Worm (Caenorhabditis elegans) whole organism, late embryonic: ENCODE measurements around the gene zipt-2.2.
"Not testable (repeated sequence)": the region's sequence is repeated elsewhere in the genome, so short reads cannot be mapped to it uniquely, and the experiment has no call there.

Experiments
- C38D4.7 ChIP-seq: fragments of 200-800 bp; sonication (Bioruptor generic); optimal IDR thresholded peaks from 2 replicates; lab custom pipeline; 2018; ENCODE audit warnings: mild to moderate bottlenecking, missing genetic modification characterization, moderate library complexity, missing compliant biosample characterization
- T23F11.4 ChIP-seq: fragments of 200-800 bp; sonication (Bioruptor generic); optimal IDR thresholded peaks from 2 replicates; lab custom pipeline; 2018; ENCODE audit warnings: mild to moderate bottlenecking, missing genetic modification characterization, missing compliant biosample characterization
- ama-1 ChIP-seq: fragments of 150-350 bp; optimal IDR thresholded peaks from 2 replicates; lab custom pipeline; 2014
- ceh-18 ChIP-seq: sonication (generic microtip); optimal IDR thresholded peaks from 2 replicates; lab custom pipeline; 2016; ENCODE audit warnings: missing genetic modification characterization, missing compliant biosample characterization
- ceh-22 ChIP-seq: sonication (generic microtip); optimal IDR thresholded peaks from 2 replicates; lab custom pipeline; 2017; ENCODE audit warnings: missing biosample characterization, missing genetic modification characterization
- ceh-31 ChIP-seq: sonication (generic microtip); optimal IDR thresholded peaks from 2 replicates; lab custom pipeline; 2016; ENCODE audit warnings: missing genetic modification characterization, missing compliant biosample characterization
- ceh-34 ChIP-seq: sonication (generic microtip); optimal IDR thresholded peaks from 2 replicates; lab custom pipeline; 2016; ENCODE audit warnings: mild to moderate bottlenecking, missing genetic modification characterization, missing compliant biosample characterization
- ceh-45 ChIP-seq: fragments of 200-800 bp; sonication (Bioruptor generic); IDR thresholded peaks from 2 replicates; pipeline ENCODE4 v1.3.6; 2022; ENCODE audit warnings: missing genetic modification reagents, missing genetic modification characterization, missing compliant biosample characterization
- dmd-4 ChIP-seq: sonication (generic microtip); optimal IDR thresholded peaks from 2 replicates; lab custom pipeline; 2016; ENCODE audit warnings: borderline replicate concordance, missing genetic modification characterization, missing compliant biosample characterization
- elt-2 ChIP-seq: sonication (generic microtip); optimal IDR thresholded peaks from 2 replicates; lab custom pipeline; 2016; ENCODE audit warnings: missing genetic modification reagents, missing genetic modification characterization, missing compliant biosample characterization
- elt-4 ChIP-seq: sonication (generic microtip); optimal IDR thresholded peaks from 2 replicates; lab custom pipeline; 2016; ENCODE audit warnings: missing genetic modification characterization, missing compliant biosample characterization
- fkh-6 ChIP-seq: sonication (generic microtip); optimal IDR thresholded peaks from 2 replicates; lab custom pipeline; 2016; ENCODE audit warnings: missing genetic modification characterization, missing compliant biosample characterization
- hlh-13 ChIP-seq: fragments of 200-800 bp; sonication (Bioruptor generic); optimal IDR thresholded peaks from 2 replicates; lab custom pipeline; 2018; ENCODE audit warnings: mild to moderate bottlenecking, missing genetic modification characterization, missing compliant biosample characterization
- hlh-15 ChIP-seq: sonication (generic microtip); optimal IDR thresholded peaks from 2 replicates; lab custom pipeline; 2016; ENCODE audit warnings: missing genetic modification characterization, missing compliant biosample characterization
- hlh-6 ChIP-seq: sonication (generic microtip); optimal IDR thresholded peaks from 2 replicates; lab custom pipeline; 2016; ENCODE audit warnings: missing genotype, missing genetic modification characterization, missing compliant biosample characterization
- nhr-11 ChIP-seq: fragments of 150-350 bp; optimal IDR thresholded peaks from 2 replicates; lab custom pipeline; 2014; ENCODE audit warnings: missing biosample characterization, missing genetic modification characterization
- pax-1 ChIP-seq: fragments of 150-350 bp; optimal IDR thresholded peaks from 2 replicates; lab custom pipeline; 2014; ENCODE audit warnings: missing biosample characterization, missing genetic modification characterization
- pqm-1 ChIP-seq: sonication (generic microtip); optimal IDR thresholded peaks from 2 replicates; lab custom pipeline; 2016; ENCODE audit warnings: missing genetic modification characterization, missing compliant biosample characterization
- pros-1 ChIP-seq: fragments of 150-350 bp; optimal IDR thresholded peaks from 2 replicates; lab custom pipeline; 2014; ENCODE audit warnings: missing biosample characterization, missing genetic modification reagents, missing genetic modification characterization
- ref-2 ChIP-seq: sonication (generic microtip); optimal IDR thresholded peaks from 2 replicates; lab custom pipeline; 2016; ENCODE audit warnings: missing genetic modification characterization, missing compliant biosample characterization
- rnt-1 ChIP-seq: sonication (generic microtip); optimal IDR thresholded peaks from 2 replicates; lab custom pipeline; 2016; ENCODE audit warnings: missing genetic modification characterization, missing compliant biosample characterization
- sdc-2 ChIP-seq: sonication (generic microtip); optimal IDR thresholded peaks from 2 replicates; lab custom pipeline; 2016; ENCODE audit warnings: missing genotype, missing genetic modification characterization, missing compliant biosample characterization
- sox-2 ChIP-seq: fragments of 200-800 bp; sonication (Bioruptor generic); IDR thresholded peaks from 2 replicates; pipeline ENCODE4 v1.3.6; 2022; ENCODE audit warnings: missing genetic modification reagents, missing genetic modification characterization, missing compliant biosample characterization
- syd-9 ChIP-seq: sonication (generic microtip); optimal IDR thresholded peaks from 2 replicates; lab custom pipeline; 2016; ENCODE audit warnings: mild to moderate bottlenecking, missing genetic modification characterization, moderate library complexity, missing compliant biosample characterization
- tbx-7 ChIP-seq: sonication (generic microtip); optimal IDR thresholded peaks from 2 replicates; lab custom pipeline; 2016; ENCODE audit warnings: missing genotype, missing genetic modification characterization, missing compliant biosample characterization

zipt-2.2 gene

ce11 chrIV:4204275-4204674 lies 30.9 kb downstream of the zipt-2.2 start, which contains the start of gene pax-2:
pax-2 (minus strand) TSS chrIV:4204375.
- no peak for TF ChIP-seq hlh-6
- TF ChIP-seq syd-9, result no peak
- TF ChIP-seq pax-1 (tag; lab: Kevin White, UChicago), result no peak
- TF ChIP-seq hlh-15 (tag; lab: Kevin White, UChicago), result no peak
- TF ChIP-seq dmd-4 (tag; lab: Kevin White, UChicago), result no peak
- no peak for TF ChIP-seq ceh-22 (tag; lab: Kevin White, UChicago)
- no peak for TF ChIP-seq tbx-7
- TF ChIP-seq T23F11.4 (GFP tag; lab: Kevin White, UChicago), result no peak
- TF ChIP-seq fkh-6 (tag; lab: Kevin White, UChicago), result no peak
- TF ChIP-seq pros-1 (tag; lab: Kevin White, UChicago), result no peak
- TF ChIP-seq ama-1 (lab: Kevin White, UChicago), result no peak
- TF ChIP-seq sox-2 (GFP tag; lab: Robert Waterston, UW), result no peak
- no peak for TF ChIP-seq rnt-1 (tag; lab: Kevin White, UChicago)
- no peak for TF ChIP-seq sdc-2 (tag; lab: Kevin White, UChicago)
- no peak for TF ChIP-seq pqm-1
- TF ChIP-seq hlh-13 (GFP tag; lab: Kevin White, UChicago), result no peak
- TF ChIP-seq ref-2 (tag; lab: Kevin White, UChicago), result no peak
- no peak for TF ChIP-seq ceh-45 (GFP tag; lab: Robert Waterston, UW)
- TF ChIP-seq nhr-11 (tag; lab: Kevin White, UChicago), result no peak

ce11 chrIV:4197167-4197566 lies 38.0 kb downstream of the zipt-2.2 start, which contains the start of gene cyp-25A6:
cyp-25A6 (plus strand) TSS chrIV:4197467.
- TF ChIP-seq ceh-18; C38D4.7 (GFP tag; lab: Kevin White, UChicago); ceh-31 (tag; lab: Kevin White, UChicago): not testable (repeated sequence)

ce11 chrIV:4196729-4197128 lies 38.4 kb downstream of the zipt-2.2 start, which contains the start of gene K06B9.6:
K06B9.6 (minus strand) TSS chrIV:4196829.
- not testable (repeated sequence) for TF ChIP-seq sox-2 (GFP tag; lab: Robert Waterston, UW); elt-4 (tag; lab: Kevin White, UChicago); ceh-18

ce11 chrIV:4186099-4186498 lies 49.1 kb downstream of the zipt-2.2 start, which contains the start of gene K08D10.11:
K08D10.11 (minus strand) TSS chrIV:4186199.
- not testable (repeated sequence) for TF ChIP-seq elt-2; ceh-34; ceh-31 (tag; lab: Kevin White, UChicago)
- TF ChIP-seq, all 69 proteins: peak for 0; not testable (repeated sequence) for 69
